Worm (Caenorhabditis elegans): ENCODE results near the gene C46E10.3.

DNA sequence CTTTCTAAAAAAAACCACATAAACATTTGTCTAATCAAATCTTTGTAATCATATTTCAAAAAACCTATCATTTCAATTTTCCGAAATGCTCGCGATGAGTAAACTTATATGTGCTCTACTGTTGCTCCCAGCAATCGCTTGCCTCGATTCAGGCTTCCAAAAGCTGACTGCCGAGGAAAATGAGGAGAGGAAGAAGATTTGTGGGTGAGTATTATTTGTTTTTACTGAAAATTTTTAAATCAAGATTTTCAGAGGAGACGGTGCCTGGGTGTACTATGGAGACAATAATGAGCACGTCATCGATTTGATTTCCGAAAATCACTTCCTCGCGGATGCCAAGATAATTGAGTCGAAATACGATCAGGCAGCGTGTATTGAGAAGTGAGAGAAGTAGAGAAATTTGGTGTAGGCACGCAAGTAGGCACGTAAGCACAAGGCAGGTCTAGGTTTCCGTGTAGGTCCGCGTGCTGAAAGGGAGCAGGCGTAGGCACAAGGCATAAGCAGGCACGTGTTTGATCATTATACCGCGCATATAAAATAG is 3.1 kb downstream of the C46E10.3 start, which contains the start of gene C46E10.1:
- TF ChIP-seq attf-4 (tag; optimal IDR thresholded peaks at IDR 0.05) (no peak), fkh-10 (GFP tag; optimal IDR thresholded peaks at IDR 0.05) (no peak), aly-2 (tag; optimal IDR thresholded peaks at IDR 0.05) (no peak), gei-8 (GFP tag; optimal IDR thresholded peaks at IDR 0.05) (no peak), jun-1 (tag; optimal IDR thresholded peaks at IDR 0.05) (no peak), skn-1 (tag; optimal IDR thresholded peaks at IDR 0.05) (no peak), unc-39 (tag; optimal IDR thresholded peaks at IDR 0.05) (no peak), nhr-10 (tag; optimal IDR thresholded peaks at IDR 0.05) (no peak)
